Fruit fly (Drosophila melanogaster): Measurements from ENCODE around the gene Zaf1.

dm6 chr3R:11650105-11651039 is 24.9 kb upstream of the Zaf1 start, which contains the start of the genes Csk and Elp1:
- TF ChIP-seq CG8478 (optimal IDR thresholded peaks at IDR 0.05) = no peak
- no peak for TF ChIP-seq CTCF (optimal IDR thresholded peaks at IDR 0.05)

All from S2 (cell line).